Fruit fly (Drosophila melanogaster) whole organism, embryonic: ENCODE data around the gene CG6688.

ENCODE experiments used
- ATbp ChIP-seq: fragments of 200-800 bp; sonication (Bioruptor generic); optimal IDR thresholded peaks from 2 replicates; lab custom pipeline; 2017; ENCODE audit warnings: missing biosample characterization, mild to moderate bottlenecking, missing genetic modification characterization, missing genetic modification reagents
- Ada2b ChIP-seq: fragments of 200-800 bp; sonication (Bioruptor generic); IDR thresholded peaks from 2 replicates; pipeline ENCODE4 v1.3.6; 2022; ENCODE audit warnings: missing biosample characterization, missing genetic modification characterization
- CG10321 ChIP-seq: fragments of 200-800 bp; sonication (Bioruptor generic); IDR thresholded peaks from 2 replicates; pipeline ENCODE4 v1.3.6; 2022; ENCODE audit warnings: missing biosample characterization, missing genetic modification characterization
- CG13123 ChIP-seq: fragments of 200-800 bp; sonication (Bioruptor generic); optimal IDR thresholded peaks from 2 replicates; lab custom pipeline; 2016; ENCODE audit warnings: missing biosample characterization, missing genetic modification characterization
- CG13424 ChIP-seq: fragments of 200-800 bp; sonication (Bioruptor generic); optimal IDR thresholded peaks from 2 replicates; lab custom pipeline; 2019; ENCODE audit warnings: missing biosample characterization, mild to moderate bottlenecking, missing genetic modification characterization, moderate library complexity
- CG16863 ChIP-seq: fragments of 200-800 bp; sonication (Bioruptor generic); optimal IDR thresholded peaks from 3 replicates; lab custom pipeline; 2016; ENCODE audit warnings: missing biosample characterization, missing genetic modification characterization
- CG17328 ChIP-seq: fragments of 200-800 bp; sonication (Bioruptor generic); IDR thresholded peaks from 2 replicates; pipeline ENCODE4 v1.3.6; 2022; ENCODE audit warnings: missing biosample characterization, missing genetic modification characterization
- CG17612 ChIP-seq: fragments of 200-800 bp; sonication (Bioruptor generic); IDR thresholded peaks from 2 replicates; pipeline ENCODE4 v1.3.6; 2022; ENCODE audit warnings: missing biosample characterization, missing genetic modification characterization
- CG18476 ChIP-seq: fragments of 200-800 bp; sonication (Bioruptor generic); optimal IDR thresholded peaks from 2 replicates; lab custom pipeline; 2016; ENCODE audit warnings: missing biosample characterization, mild to moderate bottlenecking, missing genetic modification characterization
- CG30403 ChIP-seq: fragments of 200-800 bp; sonication (Bioruptor generic); optimal IDR thresholded peaks from 3 replicates; lab custom pipeline; 2016; ENCODE audit warnings: missing biosample characterization, missing genetic modification characterization
- CG4360 ChIP-seq: fragments of 200-800 bp; sonication (Bioruptor generic); IDR thresholded peaks from 2 replicates; pipeline ENCODE4 v1.3.6; 2022; ENCODE audit warnings: missing biosample characterization, missing genetic modification characterization
- CG4707 ChIP-seq: fragments of 200-800 bp; sonication (Bioruptor generic); optimal IDR thresholded peaks from 2 replicates; lab custom pipeline; 2018; ENCODE audit warnings: missing biosample characterization, mild to moderate bottlenecking, missing genetic modification characterization, moderate library complexity
- CG5953 ChIP-seq: fragments of 200-800 bp; sonication (Bioruptor generic); IDR thresholded peaks from 2 replicates; pipeline ENCODE4 v1.3.6; 2022; ENCODE audit warnings: missing biosample characterization, missing genetic modification characterization
- CG6654 ChIP-seq: fragments of 200-800 bp; sonication (Bioruptor generic); optimal IDR thresholded peaks from 2 replicates; lab custom pipeline; 2017; ENCODE audit warnings: missing biosample characterization, mild to moderate bottlenecking, missing genetic modification characterization
- CG6683 ChIP-seq: fragments of 200-800 bp; sonication (Bioruptor generic); optimal IDR thresholded peaks from 2 replicates; lab custom pipeline; 2017; ENCODE audit warnings: missing biosample characterization, mild to moderate bottlenecking, missing genetic modification characterization, missing genetic modification reagents
- CG9437 ChIP-seq: fragments of 200-800 bp; sonication (Bioruptor generic); optimal IDR thresholded peaks from 2 replicates; lab custom pipeline; 2018; ENCODE audit warnings: missing biosample characterization, mild to moderate bottlenecking, missing genetic modification characterization
- CG9817 ChIP-seq: fragments of 200-800 bp; sonication (Bioruptor generic); optimal IDR thresholded peaks from 2 replicates; lab custom pipeline; 2018; ENCODE audit warnings: missing biosample characterization, mild to moderate bottlenecking, missing genetic modification characterization, moderate library complexity
- Camta ChIP-seq: fragments of 200-800 bp; sonication (Bioruptor generic); optimal IDR thresholded peaks from 2 replicates; lab custom pipeline; 2016; ENCODE audit warnings: missing biosample characterization, missing genetic modification characterization
- CkIIα-i1 ChIP-seq: fragments of 200-800 bp; sonication (Bioruptor generic); IDR thresholded peaks from 2 replicates; pipeline ENCODE4 v1.3.6; 2022; ENCODE audit warnings: missing biosample characterization, missing genetic modification characterization
- Doc3 ChIP-seq: fragments of 200-800 bp; sonication (Bioruptor generic); IDR thresholded peaks from 3 replicates; pipeline ENCODE4 v1.3.6; 2022; ENCODE audit warnings: missing biosample characterization, missing genetic modification characterization; ENCODE audit not compliant: partially characterized antibody
- Dref ChIP-seq: fragments of 200-800 bp; sonication (Bioruptor generic); IDR thresholded peaks from 2 replicates; pipeline ENCODE4 v1.3.6; 2022; ENCODE audit warnings: missing biosample characterization, missing genetic modification characterization
- Ets97D ChIP-seq: fragments of 200-800 bp; sonication (Bioruptor generic); optimal IDR thresholded peaks from 3 replicates; lab custom pipeline; 2016; ENCODE audit warnings: missing biosample characterization, missing genetic modification characterization
- Fer1 ChIP-seq: fragments of 200-800 bp; sonication (Bioruptor generic); optimal IDR thresholded peaks from 2 replicates; lab custom pipeline; 2017; ENCODE audit warnings: missing biosample characterization, mild to moderate bottlenecking, missing genetic modification characterization
- HLH54F ChIP-seq: fragments of 200-800 bp; sonication (Bioruptor generic); optimal IDR thresholded peaks from 3 replicates; lab custom pipeline; 2016; ENCODE audit warnings: missing biosample characterization, missing genetic modification characterization
- Jarid2 ChIP-seq: fragments of 200-800 bp; sonication (Bioruptor generic); optimal IDR thresholded peaks from 3 replicates; lab custom pipeline; 2017; ENCODE audit warnings: mild to moderate bottlenecking, missing biosample characterization, missing genetic modification reagents, missing genetic modification characterization
- Kr ChIP-seq: fragments of 200-800 bp; sonication (Bioruptor generic); optimal IDR thresholded peaks from 2 replicates; lab custom pipeline; 2017; ENCODE audit warnings: missing biosample characterization, mild to moderate bottlenecking, missing genetic modification characterization
- Meics ChIP-seq: fragments of 200-800 bp; sonication (Bioruptor generic); optimal IDR thresholded peaks from 2 replicates; lab custom pipeline; 2017; ENCODE audit warnings: missing biosample characterization, mild to moderate bottlenecking, missing genetic modification characterization
- Mes4 ChIP-seq: fragments of 200-800 bp; sonication (Bioruptor generic); optimal IDR thresholded peaks from 2 replicates; lab custom pipeline; 2016; ENCODE audit warnings: missing biosample characterization, missing genetic modification characterization
- Trl ChIP-seq, 3 experiments: fragments of >200 bp in 2 of 3; fragments of 200-800 bp in 1 of 3; sonication (Bioruptor generic) in 1 of 3; optimal IDR thresholded peaks; 2 replicates in 1 of 3; 3 replicates in 2 of 3; lab custom pipeline; 2016 to 2017; ENCODE audit warnings: missing biosample characterization in 1 of 3, missing genetic modification characterization in 1 of 3
- ac ChIP-seq: fragments of 200-800 bp; sonication (Bioruptor generic); optimal IDR thresholded peaks from 3 replicates; lab custom pipeline; 2017; ENCODE audit warnings: missing biosample characterization, mild to moderate bottlenecking, missing genetic modification characterization
- ase ChIP-seq: fragments of 200-800 bp; sonication (Bioruptor generic); IDR thresholded peaks from 3 replicates; pipeline ENCODE4 v1.3.6; 2022; ENCODE audit warnings: missing biosample characterization, missing genetic modification characterization
- bbx ChIP-seq: fragments of 200-800 bp; sonication (Bioruptor generic); IDR thresholded peaks from 2 replicates; pipeline ENCODE4 v1.3.6; 2022; ENCODE audit warnings: missing biosample characterization, missing genetic modification characterization; ENCODE audit not compliant: partially characterized antibody
- corto ChIP-seq: fragments of 200-800 bp; sonication (Bioruptor generic); optimal IDR thresholded peaks from 2 replicates; lab custom pipeline; 2016; ENCODE audit warnings: missing biosample characterization, mild to moderate bottlenecking, missing genetic modification characterization, moderate library complexity
- en ChIP-seq: fragments of 200-800 bp; sonication (Bioruptor generic); optimal IDR thresholded peaks from 2 replicates; lab custom pipeline; 2016; ENCODE audit warnings: missing biosample characterization, missing genetic modification characterization
- fu2 ChIP-seq: fragments of 200-800 bp; sonication (Bioruptor generic); optimal IDR thresholded peaks from 2 replicates; lab custom pipeline; 2016; ENCODE audit warnings: missing biosample characterization, missing genetic modification characterization
- gcm2 ChIP-seq: fragments of 200-800 bp; sonication (Bioruptor generic); optimal IDR thresholded peaks from 2 replicates; lab custom pipeline; 2016; ENCODE audit warnings: missing biosample characterization, missing genetic modification characterization
- gt ChIP-seq: fragments of 200-800 bp; sonication (Bioruptor generic); IDR thresholded peaks from 2 replicates; pipeline ENCODE4 v1.3.6; 2022; ENCODE audit warnings: missing biosample characterization, missing genetic modification characterization
- ham ChIP-seq: fragments of 200-800 bp; sonication (Bioruptor generic); IDR thresholded peaks from 2 replicates; pipeline ENCODE4 v1.3.6; 2022; ENCODE audit warnings: missing biosample characterization, missing genetic modification characterization
- hbn ChIP-seq: fragments of 200-800 bp; sonication (Bioruptor generic); IDR thresholded peaks from 2 replicates; pipeline ENCODE4 v1.3.6; 2022; ENCODE audit warnings: missing biosample characterization, missing genetic modification characterization; ENCODE audit not compliant: partially characterized antibody
- her ChIP-seq: fragments of 200-800 bp; sonication (Bioruptor generic); optimal IDR thresholded peaks from 2 replicates; lab custom pipeline; 2016; ENCODE audit warnings: missing biosample characterization, missing genetic modification characterization
- insv ChIP-seq, 2 experiments: fragments of 200-800 bp; sonication (Bioruptor generic); optimal IDR thresholded peaks; 3 replicates each; lab custom pipeline; 2016 to 2018; ENCODE audit warnings: missing biosample characterization in 2 of 2, missing genetic modification characterization in 2 of 2
- jumu ChIP-seq: fragments of 200-800 bp; sonication (Bioruptor generic); optimal IDR thresholded peaks from 3 replicates; lab custom pipeline; 2016; ENCODE audit warnings: missing biosample characterization, missing genetic modification characterization
- lola ChIP-seq, 3 experiments: fragments of >200 bp in 2 of 3; fragments of 200-800 bp in 1 of 3; sonication (Bioruptor generic) in 1 of 3; optimal IDR thresholded peaks; 2 replicates each; lab custom pipeline; 2017 to 2019; ENCODE audit warnings: missing biosample characterization in 3 of 3, missing genetic modification characterization in 3 of 3, mild to moderate bottlenecking in 1 of 3, moderate library complexity in 1 of 3
- oc ChIP-seq: fragments of 200-800 bp; sonication (Bioruptor generic); optimal IDR thresholded peaks from 2 replicates; lab custom pipeline; 2018; ENCODE audit warnings: missing biosample characterization, mild to moderate bottlenecking, missing genetic modification characterization, moderate library complexity
- org-1 ChIP-seq: fragments of 200-800 bp; sonication (Bioruptor generic); optimal IDR thresholded peaks from 2 replicates; lab custom pipeline; 2017; ENCODE audit warnings: missing biosample characterization, missing genetic modification characterization
- p53 ChIP-seq: fragments of 200-800 bp; sonication (Bioruptor generic); optimal IDR thresholded peaks from 2 replicates; lab custom pipeline; 2016; ENCODE audit warnings: missing biosample characterization, missing genetic modification characterization
- pita ChIP-seq: fragments of 200-800 bp; sonication (Bioruptor generic); optimal IDR thresholded peaks from 2 replicates; lab custom pipeline; 2017; ENCODE audit warnings: missing biosample characterization, mild to moderate bottlenecking, missing genetic modification characterization
- pros ChIP-seq: fragments of 200-800 bp; sonication (Bioruptor generic); optimal IDR thresholded peaks from 3 replicates; lab custom pipeline; 2019; ENCODE audit warnings: missing biosample characterization, mild to moderate bottlenecking, missing genetic modification characterization, moderate library complexity
- pzg ChIP-seq: fragments of 200-800 bp; sonication (Bioruptor generic); optimal IDR thresholded peaks from 3 replicates; lab custom pipeline; 2018; ENCODE audit warnings: missing biosample characterization, mild to moderate bottlenecking, missing genetic modification characterization, moderate library complexity
- so ChIP-seq: fragments of 200-800 bp; sonication (Bioruptor generic); IDR thresholded peaks from 3 replicates; pipeline ENCODE4 v1.3.6; 2022; ENCODE audit warnings: missing biosample characterization, missing genetic modification characterization
- wdn ChIP-seq: fragments of 200-800 bp; sonication (Bioruptor generic); IDR thresholded peaks from 2 replicates; pipeline ENCODE4 v1.3.6; 2022; ENCODE audit warnings: missing biosample characterization, missing genetic modification characterization

Gene CG6688

DNA sequence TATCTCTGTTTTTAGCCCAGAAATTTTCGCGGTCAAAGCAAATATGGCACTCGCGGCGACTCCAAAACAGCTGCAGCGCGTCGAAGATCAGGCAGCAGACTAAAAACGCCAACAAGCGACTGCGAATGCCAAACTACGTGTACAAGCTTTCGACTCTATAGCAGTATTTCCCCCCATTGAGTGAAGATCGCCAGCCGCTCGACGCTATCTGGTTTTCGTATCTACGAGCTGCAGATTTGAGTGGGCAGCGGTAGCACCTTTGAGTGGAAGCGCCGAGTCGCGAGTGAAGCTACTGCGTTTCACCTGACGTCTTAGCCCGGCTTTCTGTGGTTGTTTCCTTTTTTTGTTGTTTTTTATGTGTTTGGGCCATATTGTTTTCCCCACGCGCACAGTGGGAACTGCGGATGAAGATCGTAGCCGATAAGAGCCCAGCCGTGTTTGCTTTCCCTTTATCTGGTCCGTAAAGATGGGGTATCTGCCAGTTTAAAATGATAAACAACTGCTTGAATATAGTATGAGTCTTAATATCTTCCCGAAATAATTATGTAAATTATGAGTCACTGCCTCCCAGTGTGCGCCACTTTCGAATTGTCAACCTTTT is 36.0 kb downstream of the CG6688 start, which contains the start of gene CG17121 (continued):
- no peak for TF ChIP-seq CG13123 (GFP tag; lab: Kevin White, UChicago)
- no peak for TF ChIP-seq CkIIα-i1 (GFP tag; lab: Robert Waterston, UW)
- no peak for TF ChIP-seq CG13424
- no peak for TF ChIP-seq CG17612 (GFP tag; lab: Robert Waterston, UW)
- no peak for TF ChIP-seq so
- no peak for TF ChIP-seq Fer1 (GFP tag; lab: Kevin White, UChicago)
- TF ChIP-seq CG17328 (GFP tag; lab: Robert Waterston, UW), result no peak
- TF ChIP-seq CG4360 (GFP tag; lab: Robert Waterston, UW), result no peak
- no peak for TF ChIP-seq gt (GFP tag; lab: Robert Waterston, UW)
- TF ChIP-seq pros (GFP tag; lab: Kevin White, UChicago), result peak; percentile 94
- TF ChIP-seq ham (GFP tag; lab: Robert Waterston, UW), result no peak
- TF ChIP-seq wdn (GFP tag; lab: Robert Waterston, UW), result no peak
- TF ChIP-seq oc (tag; lab: Kevin White, UChicago), result no peak
- TF ChIP-seq Trl (optimal IDR thresholded peaks at IDR 0.05; lab: Kevin White, UChicago), result no peak
- no peak for TF ChIP-seq Trl (GFP tag; optimal IDR thresholded peaks at IDR 0.05; lab: Kevin White, UChicago)
- TF ChIP-seq ATbp (GFP tag; lab: Kevin White, UChicago), result no peak
- TF ChIP-seq CG6654 (GFP tag; lab: Kevin White, UChicago), result no peak
- no peak for TF ChIP-seq pzg
- TF ChIP-seq Doc3 (GFP tag; lab: Robert Waterston, UW), result no peak
- TF ChIP-seq ase, result no peak
- TF ChIP-seq Ets97D (GFP tag; lab: Kevin White, UChicago), result no peak
- no peak for TF ChIP-seq insv (GFP tag; optimal IDR thresholded peaks at IDR 0.05; lab: Kevin White, UChicago)
- 0 out of 2 replicates have a peak, but pooled peaks have one; percentile 30 for TF ChIP-seq bbx (GFP tag; lab: Robert Waterston, UW)
- peak; percentile 20 for TF ChIP-seq Jarid2 (GFP tag; lab: Kevin White, UChicago)
- no peak for TF ChIP-seq ac (GFP tag; lab: Kevin White, UChicago)
- no peak for TF ChIP-seq CG30403 (GFP tag; lab: Kevin White, UChicago)
- TF ChIP-seq HLH54F, result no peak
- TF ChIP-seq Kr (GFP tag; lab: Kevin White, UChicago), result no peak
- no peak for TF ChIP-seq en (GFP tag; lab: Kevin White, UChicago)
- TF ChIP-seq Camta (GFP tag; lab: Kevin White, UChicago), result no peak
- no peak for TF ChIP-seq hbn
- no peak for TF ChIP-seq CG10321 (GFP tag; lab: Robert Waterston, UW)
- no peak for TF ChIP-seq CG18476 (GFP tag; lab: Kevin White, UChicago)
- no peak for TF ChIP-seq Meics (GFP tag; lab: Kevin White, UChicago)
- no peak for TF ChIP-seq lola (GFP tag; optimal IDR thresholded peaks at IDR 0.05; lab: Kevin White, UChicago)
- TF ChIP-seq CG6683 (GFP tag; lab: Kevin White, UChicago), result no peak
- no peak for TF ChIP-seq corto (GFP tag; lab: Kevin White, UChicago)
- TF ChIP-seq fu2 (GFP tag; lab: Kevin White, UChicago), result no peak
- no peak for TF ChIP-seq CG9437 (GFP tag; lab: Kevin White, UChicago)
- no peak for TF ChIP-seq jumu (GFP tag; lab: Kevin White, UChicago)
- no peak for TF ChIP-seq pita
- TF ChIP-seq Ada2b (GFP tag; lab: Robert Waterston, UW), result no peak
- TF ChIP-seq p53, result no peak
- no peak for TF ChIP-seq CG16863
- TF ChIP-seq CG5953, result no peak
- no peak for TF ChIP-seq Dref (GFP tag; lab: Robert Waterston, UW)
- TF ChIP-seq org-1 (GFP tag; lab: Kevin White, UChicago), result no peak
- TF ChIP-seq CG4707 (GFP tag; lab: Kevin White, UChicago), result peak; percentile 64
- TF ChIP-seq gcm2 (GFP tag; lab: Kevin White, UChicago), result no peak
- no peak for TF ChIP-seq Mes4
- TF ChIP-seq CG9817 (tag; lab: Kevin White, UChicago), result no peak
- no peak for TF ChIP-seq her
